Worm (Caenorhabditis elegans) whole organism, late embryonic: ENCODE measurements around the gene del-10.

Experiments used
- ama-1 ChIP-seq: fragments of 150-350 bp; optimal IDR thresholded peaks from 2 replicates; lab custom pipeline; 2014
- ceh-2 ChIP-seq: sonication (generic microtip); optimal IDR thresholded peaks from 2 replicates; lab custom pipeline; 2016; ENCODE audit warnings: missing genotype, missing genetic modification characterization, missing compliant biosample characterization
- ceh-22 ChIP-seq: sonication (generic microtip); optimal IDR thresholded peaks from 2 replicates; lab custom pipeline; 2017; ENCODE audit warnings: missing biosample characterization, missing genetic modification characterization
- ceh-34 ChIP-seq: sonication (generic microtip); optimal IDR thresholded peaks from 2 replicates; lab custom pipeline; 2016; ENCODE audit warnings: mild to moderate bottlenecking, missing genetic modification characterization, missing compliant biosample characterization
- hlh-30 ChIP-seq: sonication (generic microtip); optimal IDR thresholded peaks from 2 replicates; lab custom pipeline; 2017; ENCODE audit warnings: antibody characterized with exemption, missing genetic modification characterization, missing compliant biosample characterization; ENCODE audit not compliant: insufficient read depth
- nhr-11 ChIP-seq: fragments of 150-350 bp; optimal IDR thresholded peaks from 2 replicates; lab custom pipeline; 2014; ENCODE audit warnings: missing biosample characterization, missing genetic modification characterization
- pat-9 ChIP-seq: fragments of 200-800 bp; sonication (Bioruptor generic); optimal IDR thresholded peaks from 2 replicates; lab custom pipeline; 2018; ENCODE audit warnings: mild to moderate bottlenecking, missing genetic modification characterization, moderate library complexity, missing compliant biosample characterization
- pax-1 ChIP-seq: fragments of 150-350 bp; optimal IDR thresholded peaks from 2 replicates; lab custom pipeline; 2014; ENCODE audit warnings: missing biosample characterization, missing genetic modification characterization
- pha-4 ChIP-seq: fragments of 150-350 bp; optimal IDR thresholded peaks from 2 replicates; lab custom pipeline; 2018; ENCODE audit warnings: missing biosample characterization, missing genetic modification reagents, missing genetic modification characterization
- pros-1 ChIP-seq: fragments of 150-350 bp; optimal IDR thresholded peaks from 2 replicates; lab custom pipeline; 2014; ENCODE audit warnings: missing biosample characterization, missing genetic modification reagents, missing genetic modification characterization
- sox-2 ChIP-seq: fragments of 200-800 bp; sonication (Bioruptor generic); IDR thresholded peaks from 2 replicates; pipeline ENCODE4 v1.3.6; 2022; ENCODE audit warnings: missing genetic modification reagents, missing genetic modification characterization, missing compliant biosample characterization
- tbx-7 ChIP-seq: sonication (generic microtip); optimal IDR thresholded peaks from 2 replicates; lab custom pipeline; 2016; ENCODE audit warnings: missing genotype, missing genetic modification characterization, missing compliant biosample characterization

DNA sequence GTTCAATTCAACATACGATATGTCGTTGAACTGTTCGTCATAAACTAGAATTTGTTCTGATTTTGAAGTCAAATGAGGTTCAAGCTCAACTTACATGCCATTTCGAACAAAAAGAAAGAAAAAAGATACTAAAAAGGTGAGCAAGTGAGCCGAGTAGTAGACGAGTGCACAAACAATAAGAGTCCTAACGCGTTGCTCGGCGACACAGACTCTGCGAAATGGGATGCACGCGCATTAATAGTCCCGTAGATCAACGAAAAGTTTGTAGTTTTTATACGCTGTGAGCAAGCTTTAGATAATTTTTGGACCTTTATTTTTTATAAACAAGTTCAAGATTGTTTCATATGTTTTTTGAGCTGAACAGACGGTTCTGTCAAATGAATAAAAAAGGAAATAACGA, 46.7 kb upstream of the del-10 start, which contains the start of gene C56E6.4:
- TF ChIP-seq ceh-2 (tag; lab: Kevin White, UChicago), result no peak
- no peak for TF ChIP-seq ama-1 (lab: Kevin White, UChicago)
- no peak for TF ChIP-seq sox-2 (GFP tag; lab: Robert Waterston, UW)
- TF ChIP-seq pros-1, result no peak
- no peak for TF ChIP-seq pax-1
- no peak for TF ChIP-seq nhr-11 (tag; lab: Kevin White, UChicago)
- no peak for TF ChIP-seq tbx-7 (tag; lab: Kevin White, UChicago)
- no peak for TF ChIP-seq pha-4 (tag; lab: Kevin White, UChicago)
- no peak for TF ChIP-seq ceh-22
- no peak for TF ChIP-seq pat-9 (tag; lab: Kevin White, UChicago)
- no peak for TF ChIP-seq hlh-30 (tag; lab: Kevin White, UChicago)
- TF ChIP-seq ceh-34 (tag; lab: Kevin White, UChicago), result no peak
